Fruit fly (Drosophila melanogaster) Kc167 (cell line): ENCODE data around the gene Btk.

Source experiments
- Sin3A ChIP-seq: fragments of >200 bp; optimal IDR thresholded peaks from 2 replicates; lab custom pipeline; 2018; ENCODE audit warnings: missing external identifiers
- ttk ChIP-seq: sonication (Bioruptor generic); optimal IDR thresholded peaks from 2 replicates; lab custom pipeline; 2017; ENCODE audit warnings: missing external identifiers

dm6 chr2L:8280225-8280624 is 20.7 kb downstream of the Btk start:
- TF ChIP-seq ttk (lab: Kevin White, UChicago), result no peak
- no peak for TF ChIP-seq Sin3A (lab: Kevin White, UChicago)
